Worm (Caenorhabditis elegans): Measurements from ENCODE around the gene ddx-35.

ce11 chrIII:1533615-1534014 lies 20.6 kb downstream of the ddx-35 start, which contains the start of gene mtg-1:
- no peak for TF ChIP-seq unc-130 (GFP tag; optimal IDR thresholded peaks at IDR 0.05)
- TF ChIP-seq attf-6 (GFP tag; IDR thresholded peaks at IDR 0.05), result no peak
- TF ChIP-seq F10E7.11 (tag; optimal IDR thresholded peaks at IDR 0.05), result no peak
